Fruit fly (Drosophila melanogaster): ENCODE data around the gene CG10026.

CG10026 gene

dm6 chr2L:19453381-19453780 lies 675 bp upstream of the CG10026 start, which contains the start of gene Top2 (continued):
- TF ChIP-seq CG16813 (GFP tag; IDR thresholded peaks at IDR 0.05; ENCODE audit: partially characterized antibody), result peak; percentile 89
- TF ChIP-seq gsb-n (tag; optimal IDR thresholded peaks at IDR 0.05), result peak; percentile 27
- TF ChIP-seq CG9817 (tag; optimal IDR thresholded peaks at IDR 0.05), result peak; percentile 30
- TF ChIP-seq Oaz (GFP tag; IDR thresholded peaks at IDR 0.05), result no peak
- TF ChIP-seq Stat92E (GFP tag; optimal IDR thresholded peaks at IDR 0.05), result no peak
- TF ChIP-seq CG8281 (tag; optimal IDR thresholded peaks at IDR 0.05), result no peak
- peak; percentile 40 for TF ChIP-seq HLH54F (GFP tag; optimal IDR thresholded peaks at IDR 0.05)
- TF ChIP-seq CG2875 (GFP tag; optimal IDR thresholded peaks at IDR 0.05), result no peak
- TF ChIP-seq sqz (GFP tag; optimal IDR thresholded peaks at IDR 0.05), result no peak
- peak; percentile 75 for TF ChIP-seq CG11504 (tag; optimal IDR thresholded peaks at IDR 0.05)
- TF ChIP-seq CG10959 (GFP tag; IDR thresholded peaks at IDR 0.05), result no peak
- no peak for TF ChIP-seq CG3281 (GFP tag; optimal IDR thresholded peaks at IDR 0.05)
- peak; percentile 23 for TF ChIP-seq CG4424 (GFP tag; optimal IDR thresholded peaks at IDR 0.05)
- peak; percentile 83 for TF ChIP-seq CG42726 (GFP tag; IDR thresholded peaks at IDR 0.05; ENCODE audit: partially characterized antibody)
- TF ChIP-seq Taf1 (GFP tag; IDR thresholded peaks at IDR 0.05), result no peak
- peak; percentile 81 for TF ChIP-seq row (GFP tag; IDR thresholded peaks at IDR 0.05)
- peak; percentile 48 for TF ChIP-seq NfI (GFP tag; optimal IDR thresholded peaks at IDR 0.05)
- TF ChIP-seq ase (GFP tag; IDR thresholded peaks at IDR 0.05), result no peak
- no peak for TF ChIP-seq exex (tag; optimal IDR thresholded peaks at IDR 0.05)
- peak; percentile 27; the same call in 1 of the 2 replicates for TF ChIP-seq Ada2b (GFP tag; IDR thresholded peaks at IDR 0.05)
- TF ChIP-seq CTCF (GFP tag; optimal IDR thresholded peaks at IDR 0.05), result peak; percentile 70
- no peak for TF ChIP-seq croc (GFP tag; conservative IDR thresholded peaks at IDR 0.05)
- no peak for TF ChIP-seq CG11695 (GFP tag; IDR thresholded peaks at IDR 0.05)
- no peak for TF ChIP-seq CG15073 (GFP tag; optimal IDR thresholded peaks at IDR 0.05)
- peak; percentile 37; the same call in 1 of the 3 replicates for TF ChIP-seq zfh1 (GFP tag; IDR thresholded peaks at IDR 0.05)
- peak; percentile 71 for TF ChIP-seq p53 (GFP tag; optimal IDR thresholded peaks at IDR 0.05)
- TF ChIP-seq CG7271 (tag; optimal IDR thresholded peaks at IDR 0.05), result peak; percentile 18
- peak; percentile 43 for TF ChIP-seq Ssrp (tag; optimal IDR thresholded peaks at IDR 0.05)
- TF ChIP-seq Rx (GFP tag; IDR thresholded peaks at IDR 0.05), result no peak
- TF ChIP-seq Max (GFP tag; optimal IDR thresholded peaks at IDR 0.05), result peak; percentile 31
- TF ChIP-seq CHES-1-like (GFP tag; optimal IDR thresholded peaks at IDR 0.05), result peak; percentile 67
- no peak for TF ChIP-seq Chrac-16 (GFP tag; optimal IDR thresholded peaks at IDR 0.05)
- no peak for TF ChIP-seq Xrp1 (GFP tag; IDR thresholded peaks at IDR 0.05)
- no peak for TF ChIP-seq HLH3B (GFP tag; IDR thresholded peaks at IDR 0.05)
- TF ChIP-seq stwl (tag; optimal IDR thresholded peaks at IDR 0.05), result peak; percentile 89
- TF ChIP-seq lov (optimal IDR thresholded peaks at IDR 0.05), result no peak
- TF ChIP-seq lov (GFP tag; IDR thresholded peaks at IDR 0.05), result no peak
- peak; percentile 94 for TF ChIP-seq CG1603 (tag; optimal IDR thresholded peaks at IDR 0.05)
- TF ChIP-seq Antp (GFP tag; optimal IDR thresholded peaks at IDR 0.05), result peak; percentile 43
- TF ChIP-seq Asciz (GFP tag; optimal IDR thresholded peaks at IDR 0.05), result no peak
- peak; percentile 43 for TF ChIP-seq ewg (GFP tag; optimal IDR thresholded peaks at IDR 0.05)
- 0 out of 2 replicates have a peak, but pooled peaks have one; percentile 32 for TF ChIP-seq Ptx1 (GFP tag; IDR thresholded peaks at IDR 0.05)
- TF ChIP-seq CG13775 (GFP tag; optimal IDR thresholded peaks at IDR 0.05), result no peak
- TF ChIP-seq Hr78 (GFP tag; optimal IDR thresholded peaks at IDR 0.05), result no peak
- no peak for TF ChIP-seq CG6683 (GFP tag; optimal IDR thresholded peaks at IDR 0.05)
- no peak for TF ChIP-seq esg (GFP tag; conservative IDR thresholded peaks at IDR 0.05)
- no peak for TF ChIP-seq Atf-2 (GFP tag; optimal IDR thresholded peaks at IDR 0.05)
- TF ChIP-seq Jarid2 (GFP tag; optimal IDR thresholded peaks at IDR 0.05), result no peak
- TF ChIP-seq Dbx (GFP tag; IDR thresholded peaks at IDR 0.05), result 0 out of 3 replicates have a peak, but pooled peaks have one; percentile 20
- no peak for TF ChIP-seq CG11723 (GFP tag; optimal IDR thresholded peaks at IDR 0.05)
- no peak for TF ChIP-seq CG10209 (GFP tag; optimal IDR thresholded peaks at IDR 0.05)
